Fruit fly (Drosophila melanogaster) whole organism, embryonic: Measurements from ENCODE around the gene CG7806.

Source experiments
- Abd-B ChIP-seq: fragments of 200-800 bp; sonication (Bioruptor generic); optimal IDR thresholded peaks from 2 replicates; lab custom pipeline; 2018; ENCODE audit warnings: missing biosample characterization, mild to moderate bottlenecking, missing genetic modification characterization, moderate library complexity
- Antp ChIP-seq: fragments of 200-800 bp; sonication (Bioruptor generic); optimal IDR thresholded peaks from 3 replicates; lab custom pipeline; 2016; ENCODE audit warnings: missing biosample characterization, missing genetic modification characterization
- B-H1 ChIP-seq: fragments of 200-800 bp; sonication (Bioruptor generic); IDR thresholded peaks from 3 replicates; pipeline ENCODE4 v1.3.6; 2022; ENCODE audit warnings: missing biosample characterization, missing genetic modification characterization
- CG10147 ChIP-seq: fragments of 200-800 bp; sonication (Bioruptor generic); optimal IDR thresholded peaks from 2 replicates; lab custom pipeline; 2019; ENCODE audit warnings: missing biosample characterization, mild to moderate bottlenecking, missing genetic modification characterization, moderate library complexity
- CG11695 ChIP-seq: fragments of 200-800 bp; sonication (Bioruptor generic); IDR thresholded peaks from 3 replicates; pipeline ENCODE4 v1.3.6; 2022; ENCODE audit warnings: missing biosample characterization, missing genetic modification characterization
- CG11696 ChIP-seq: fragments of 200-800 bp; sonication (Bioruptor generic); IDR thresholded peaks from 2 replicates; pipeline ENCODE4 v1.3.6; 2022; ENCODE audit warnings: missing biosample characterization, missing genetic modification characterization
- CG12769 ChIP-seq: fragments of 200-800 bp; sonication (Bioruptor generic); optimal IDR thresholded peaks from 2 replicates; lab custom pipeline; 2019; ENCODE audit warnings: missing biosample characterization, mild to moderate bottlenecking, missing genetic modification characterization, moderate library complexity
- CG13894 ChIP-seq: fragments of 200-800 bp; sonication (Bioruptor generic); optimal IDR thresholded peaks from 3 replicates; lab custom pipeline; 2018; ENCODE audit warnings: missing biosample characterization, mild to moderate bottlenecking, missing genetic modification characterization, moderate library complexity
- CG14860 ChIP-seq: fragments of 200-800 bp; sonication (Bioruptor generic); IDR thresholded peaks from 3 replicates; pipeline ENCODE4 v1.3.6; 2022; ENCODE audit warnings: missing biosample characterization, missing genetic modification characterization; ENCODE audit not compliant: partially characterized antibody
- CG15269 ChIP-seq: fragments of 200-800 bp; sonication (Bioruptor generic); optimal IDR thresholded peaks from 2 replicates; lab custom pipeline; 2018; ENCODE audit warnings: missing biosample characterization, mild to moderate bottlenecking, missing genetic modification characterization, moderate library complexity
- CG15514 ChIP-seq: fragments of 200-800 bp; sonication (Bioruptor generic); optimal IDR thresholded peaks from 3 replicates; lab custom pipeline; 2017; ENCODE audit warnings: missing biosample characterization, missing genetic modification characterization, mild to moderate bottlenecking, moderate library complexity, missing genetic modification reagents
- CG15696 ChIP-seq: fragments of 200-800 bp; sonication (Bioruptor generic); optimal IDR thresholded peaks from 2 replicates; lab custom pipeline; 2019; ENCODE audit warnings: missing biosample characterization, mild to moderate bottlenecking, missing genetic modification characterization, moderate library complexity
- CG16815 ChIP-seq: fragments of 200-800 bp; sonication (Bioruptor generic); optimal IDR thresholded peaks from 3 replicates; lab custom pipeline; 2017; ENCODE audit warnings: missing biosample characterization, mild to moderate bottlenecking, missing genetic modification characterization
- CG17359 ChIP-seq: fragments of 200-800 bp; sonication (Bioruptor generic); optimal IDR thresholded peaks from 3 replicates; lab custom pipeline; 2018; ENCODE audit warnings: missing biosample characterization, mild to moderate bottlenecking, missing genetic modification characterization, moderate library complexity
- CG1792 ChIP-seq: fragments of 200-800 bp; sonication (Bioruptor generic); optimal IDR thresholded peaks from 2 replicates; lab custom pipeline; 2016; ENCODE audit warnings: missing biosample characterization, missing genetic modification characterization
- CG31224 ChIP-seq: fragments of 200-800 bp; sonication (Bioruptor generic); IDR thresholded peaks from 2 replicates; pipeline ENCODE4 v1.3.6; 2022; ENCODE audit warnings: missing biosample characterization, missing genetic modification characterization
- CG33213 ChIP-seq: fragments of 200-800 bp; sonication (Bioruptor generic); optimal IDR thresholded peaks from 3 replicates; lab custom pipeline; 2016; ENCODE audit warnings: missing biosample characterization, missing genetic modification characterization
- CG34224 ChIP-seq: fragments of 200-800 bp; sonication (Bioruptor generic); IDR thresholded peaks from 3 replicates; pipeline ENCODE4 v1.3.6; 2022; ENCODE audit warnings: missing biosample characterization, missing genetic modification characterization; ENCODE audit not compliant: partially characterized antibody
- CG43689 ChIP-seq: fragments of 200-800 bp; sonication (Bioruptor generic); IDR thresholded peaks from 2 replicates; pipeline ENCODE4 v1.3.6; 2022; ENCODE audit warnings: missing biosample characterization, missing genetic modification characterization
- CG4707 ChIP-seq: fragments of 200-800 bp; sonication (Bioruptor generic); optimal IDR thresholded peaks from 2 replicates; lab custom pipeline; 2018; ENCODE audit warnings: missing biosample characterization, mild to moderate bottlenecking, missing genetic modification characterization, moderate library complexity
- CG5245 ChIP-seq: fragments of 200-800 bp; sonication (Bioruptor generic); optimal IDR thresholded peaks from 3 replicates; lab custom pipeline; 2016; ENCODE audit warnings: missing biosample characterization, missing genetic modification characterization
- CG6254 ChIP-seq: fragments of 200-800 bp; sonication (Bioruptor generic); optimal IDR thresholded peaks from 3 replicates; lab custom pipeline; 2017; ENCODE audit warnings: mild to moderate bottlenecking, missing biosample characterization, missing genetic modification reagents, missing genetic modification characterization
- CG7928 ChIP-seq: fragments of 200-800 bp; sonication (Bioruptor generic); optimal IDR thresholded peaks from 2 replicates; lab custom pipeline; 2017; ENCODE audit warnings: missing biosample characterization, mild to moderate bottlenecking, missing genetic modification characterization
- CG8290 ChIP-seq, 3 experiments: fragments of 200-800 bp; sonication (Bioruptor generic); optimal IDR thresholded peaks; 2 replicates each; lab custom pipeline; 2016 to 2019; ENCODE audit warnings: missing biosample characterization in 3 of 3, missing genetic modification characterization in 3 of 3, mild to moderate bottlenecking in 2 of 3, moderate library complexity in 1 of 3
- CG8388 ChIP-seq: fragments of 200-800 bp; sonication (Bioruptor generic); optimal IDR thresholded peaks from 2 replicates; lab custom pipeline; 2019; ENCODE audit warnings: missing biosample characterization, mild to moderate bottlenecking, missing genetic modification characterization, moderate library complexity
- Drgx ChIP-seq: fragments of 200-800 bp; sonication (Bioruptor generic); IDR thresholded peaks from 2 replicates; pipeline ENCODE4 v1.3.6; 2022; ENCODE audit warnings: missing biosample characterization, missing genetic modification characterization
- Mad ChIP-seq: fragments of 200-800 bp; sonication (Bioruptor generic); optimal IDR thresholded peaks from 2 replicates; lab custom pipeline; 2016; ENCODE audit warnings: missing biosample characterization, missing genetic modification characterization
- Max ChIP-seq: fragments of 200-800 bp; sonication (Bioruptor generic); optimal IDR thresholded peaks from 2 replicates; lab custom pipeline; 2016; ENCODE audit warnings: missing biosample characterization, mild to moderate bottlenecking, missing genetic modification characterization
- Neu2 ChIP-seq: fragments of 200-800 bp; sonication (Bioruptor generic); optimal IDR thresholded peaks from 3 replicates; lab custom pipeline; 2016; ENCODE audit warnings: missing biosample characterization, missing genetic modification characterization, borderline replicate concordance
- Oaz ChIP-seq: fragments of 200-800 bp; sonication (Bioruptor generic); IDR thresholded peaks from 2 replicates; pipeline ENCODE4 v1.3.6; 2022; ENCODE audit warnings: missing biosample characterization, missing genetic modification characterization
- Spps ChIP-seq: fragments of 200-800 bp; sonication (Bioruptor generic); optimal IDR thresholded peaks from 2 replicates; lab custom pipeline; 2018; ENCODE audit warnings: missing biosample characterization, mild to moderate bottlenecking, missing genetic modification characterization
- ac ChIP-seq: fragments of 200-800 bp; sonication (Bioruptor generic); optimal IDR thresholded peaks from 3 replicates; lab custom pipeline; 2017; ENCODE audit warnings: missing biosample characterization, mild to moderate bottlenecking, missing genetic modification characterization
- cad ChIP-seq: fragments of >200 bp; optimal IDR thresholded peaks from 2 replicates; lab custom pipeline; 2017; ENCODE audit warnings: missing biosample characterization, missing genetic modification characterization
- ci ChIP-seq: fragments of 200-800 bp; sonication (Bioruptor generic); IDR thresholded peaks from 3 replicates; pipeline ENCODE4 v1.3.6; 2022; ENCODE audit warnings: missing biosample characterization, missing genetic modification characterization
- cwo ChIP-seq: fragments of 200-800 bp; sonication (Bioruptor generic); optimal IDR thresholded peaks from 3 replicates; lab custom pipeline; 2017; ENCODE audit warnings: missing biosample characterization, missing genetic modification characterization, mild to moderate bottlenecking, moderate library complexity, missing genetic modification reagents
- dmrt11E ChIP-seq: fragments of 200-800 bp; sonication (Bioruptor generic); optimal IDR thresholded peaks from 3 replicates; lab custom pipeline; 2018; ENCODE audit warnings: missing biosample characterization, mild to moderate bottlenecking, missing genetic modification characterization, moderate library complexity
- dmrt99B ChIP-seq: fragments of 200-800 bp; sonication (Bioruptor generic); optimal IDR thresholded peaks from 2 replicates; lab custom pipeline; 2018; ENCODE audit warnings: missing biosample characterization, mild to moderate bottlenecking, missing genetic modification characterization, moderate library complexity
- hb ChIP-seq: fragments of 200-800 bp; sonication (Bioruptor generic); IDR thresholded peaks from 3 replicates; pipeline ENCODE4 v1.3.6; 2022; ENCODE audit warnings: missing biosample characterization, missing genetic modification characterization; ENCODE audit not compliant: partially characterized antibody
- kah ChIP-seq: fragments of 200-800 bp; sonication (Bioruptor generic); optimal IDR thresholded peaks from 2 replicates; lab custom pipeline; 2018; ENCODE audit warnings: missing biosample characterization, mild to moderate bottlenecking, missing genetic modification characterization
- klu ChIP-seq: fragments of 200-800 bp; sonication (Bioruptor generic); IDR thresholded peaks from 2 replicates; pipeline ENCODE4 v1.3.6; 2022; ENCODE audit warnings: missing biosample characterization, missing genetic modification characterization
- luna ChIP-seq: fragments of 200-800 bp; sonication (Bioruptor generic); optimal IDR thresholded peaks from 2 replicates; lab custom pipeline; 2016; ENCODE audit warnings: missing biosample characterization, missing genetic modification characterization
- pb ChIP-seq: fragments of 200-800 bp; sonication (Bioruptor generic); optimal IDR thresholded peaks from 3 replicates; lab custom pipeline; 2016; ENCODE audit warnings: missing biosample characterization, missing genetic modification characterization
- seq ChIP-seq: fragments of 200-800 bp; sonication (Bioruptor generic); IDR thresholded peaks from 2 replicates; pipeline ENCODE4 v1.3.6; 2022; ENCODE audit warnings: missing biosample characterization, missing genetic modification characterization
- shn ChIP-seq: fragments of 200-800 bp; sonication (Bioruptor generic); optimal IDR thresholded peaks from 3 replicates; lab custom pipeline; 2016; ENCODE audit warnings: missing biosample characterization, missing genetic modification characterization
- sna ChIP-seq: fragments of 200-800 bp; sonication (Bioruptor generic); IDR thresholded peaks from 2 replicates; pipeline ENCODE4 v1.3.6; 2022; ENCODE audit warnings: missing biosample characterization, missing genetic modification characterization; ENCODE audit not compliant: partially characterized antibody
- so ChIP-seq: fragments of 200-800 bp; sonication (Bioruptor generic); IDR thresholded peaks from 3 replicates; pipeline ENCODE4 v1.3.6; 2022; ENCODE audit warnings: missing biosample characterization, missing genetic modification characterization
- tll ChIP-seq, 2 experiments: fragments of 200-800 bp in 1 of 2; fragments of >200 bp in 1 of 2; sonication (Bioruptor generic) in 1 of 2; optimal IDR thresholded peaks; 2 replicates each; lab custom pipeline; 2017 to 2019; ENCODE audit warnings: missing biosample characterization in 2 of 2, missing genetic modification characterization in 2 of 2, mild to moderate bottlenecking in 1 of 2, moderate library complexity in 1 of 2
- vnd ChIP-seq: fragments of 200-800 bp; sonication (Bioruptor generic); IDR thresholded peaks from 3 replicates; pipeline ENCODE4 v1.3.6; 2022; ENCODE audit warnings: missing biosample characterization, missing genetic modification characterization; ENCODE audit not compliant: partially characterized antibody
- yki ChIP-seq: fragments of >200 bp; optimal IDR thresholded peaks from 3 replicates; lab custom pipeline; 2018

Gene CG7806

DNA sequence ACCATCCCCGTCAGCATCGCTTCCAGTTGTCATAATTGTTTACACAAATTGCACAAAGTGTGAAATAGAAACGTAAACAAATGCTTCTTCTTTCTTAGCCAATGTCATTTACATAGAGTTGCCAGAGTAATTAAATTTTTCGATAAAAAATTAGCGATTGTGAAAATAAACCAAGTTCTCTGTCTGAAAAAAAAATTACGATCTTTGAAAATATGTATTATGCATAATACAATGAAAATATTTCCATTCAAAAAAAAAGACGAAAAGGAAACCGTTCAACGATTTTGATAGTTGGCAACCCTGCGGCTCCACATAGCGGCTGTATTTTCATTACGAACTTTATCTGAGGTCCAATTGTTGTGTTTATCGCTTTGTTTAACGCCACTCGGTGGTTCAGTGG lies at the start of gene CG7806, which contains the start of gene CG7810 (continued):
- TF ChIP-seq CG8388 (GFP tag; lab: Kevin White, UChicago), result peak; percentile 90
- peak in 1 of 2 experiments; percentile 66 for TF ChIP-seq tll (GFP tag; optimal IDR thresholded peaks at IDR 0.05; lab: Kevin White, UChicago)
- no peak for TF ChIP-seq yki
- no peak for TF ChIP-seq CG12769 (tag; lab: Kevin White, UChicago)
- peak; percentile 9 for TF ChIP-seq CG7928 (GFP tag; lab: Kevin White, UChicago)
- TF ChIP-seq CG15269 (tag; lab: Kevin White, UChicago), result peak; percentile 92
- peak; percentile 81 for TF ChIP-seq B-H1
- peak; percentile 87 for TF ChIP-seq Antp (GFP tag; lab: Kevin White, UChicago)
- peak; percentile 86 for TF ChIP-seq Max (GFP tag; lab: Kevin White, UChicago)
- TF ChIP-seq CG13894 (tag; lab: Kevin White, UChicago), result peak; percentile 80
- TF ChIP-seq CG11696 (GFP tag; lab: Robert Waterston, UW), result peak; percentile 67
- TF ChIP-seq CG16815 (GFP tag; lab: Kevin White, UChicago), result peak; percentile 58
- TF ChIP-seq CG8290 (GFP tag; optimal IDR thresholded peaks at IDR 0.05; lab: Kevin White, UChicago), result peak; percentile 81
- peak in 1 of 2 experiments; percentile 80 for TF ChIP-seq CG8290 (tag; optimal IDR thresholded peaks at IDR 0.05; lab: Kevin White, UChicago)
- TF ChIP-seq klu (GFP tag; lab: Robert Waterston, UW), result peak; percentile 74
- 0 out of 3 replicates have a peak, but pooled peaks have one; percentile 17 for TF ChIP-seq vnd (GFP tag; lab: Robert Waterston, UW)
- TF ChIP-seq dmrt99B (tag; lab: Kevin White, UChicago), result no peak
- TF ChIP-seq Abd-B (GFP tag; lab: Kevin White, UChicago), result peak; percentile 89
- peak; percentile 16 for TF ChIP-seq Neu2
- peak; percentile 69 for TF ChIP-seq luna (GFP tag; lab: Kevin White, UChicago)
- peak; percentile 47; the same call in 1 of the 3 replicates for TF ChIP-seq CG34224
- TF ChIP-seq shn (GFP tag; lab: Kevin White, UChicago), result peak; percentile 74
- TF ChIP-seq CG33213 (GFP tag; lab: Kevin White, UChicago), result peak; percentile 72
- peak; percentile 74 for TF ChIP-seq CG15696 (tag; lab: Kevin White, UChicago)
- peak; percentile 86 for TF ChIP-seq CG15514 (GFP tag; lab: Kevin White, UChicago)
- peak; percentile 63 for TF ChIP-seq CG1792
- TF ChIP-seq Drgx (GFP tag; lab: Robert Waterston, UW), result peak; percentile 89
- TF ChIP-seq CG10147 (GFP tag; lab: Kevin White, UChicago), result peak; percentile 84
- peak; percentile 92 for TF ChIP-seq CG17359 (tag; lab: Kevin White, UChicago)
- no peak for TF ChIP-seq cad (GFP tag; lab: Kevin White, UChicago)
- peak; percentile 86 for TF ChIP-seq Mad
- peak; percentile 74 for TF ChIP-seq cwo (GFP tag; lab: Kevin White, UChicago)
- TF ChIP-seq hb (GFP tag; lab: Robert Waterston, UW), result no peak
- TF ChIP-seq Spps, result peak; percentile 80
- peak; percentile 70 for TF ChIP-seq pb (GFP tag; lab: Kevin White, UChicago)
- peak; percentile 97 for TF ChIP-seq ci (GFP tag; lab: Robert Waterston, UW)
- TF ChIP-seq ac (GFP tag; lab: Kevin White, UChicago), result peak; percentile 35
- peak; percentile 57 for TF ChIP-seq CG4707
- TF ChIP-seq CG43689 (GFP tag; lab: Robert Waterston, UW), result peak; percentile 86
- peak; percentile 80 for TF ChIP-seq CG31224 (GFP tag; lab: Robert Waterston, UW)
- no peak for TF ChIP-seq CG6254 (GFP tag; lab: Kevin White, UChicago)
- peak; percentile 89 for TF ChIP-seq dmrt11E (tag; lab: Kevin White, UChicago)
- TF ChIP-seq seq (GFP tag; lab: Robert Waterston, UW), result peak; percentile 91
- TF ChIP-seq CG11695, result peak; percentile 94
- TF ChIP-seq so, result peak; percentile 90
- TF ChIP-seq CG5245 (GFP tag; lab: Kevin White, UChicago), result peak; percentile 80
- TF ChIP-seq CG14860 (GFP tag; lab: Robert Waterston, UW), result no peak
- peak; percentile 67 for TF ChIP-seq kah (GFP tag; lab: Kevin White, UChicago)
- peak; percentile 71 for TF ChIP-seq Oaz (GFP tag; lab: Robert Waterston, UW)
- TF ChIP-seq sna (GFP tag; lab: Robert Waterston, UW), result 0 out of 2 replicates have a peak, but pooled peaks have one; percentile 35
